Worm (Caenorhabditis elegans) whole organism, late embryonic: Measurements from ENCODE around the gene M03C11.9.

Experiments used
- ceh-48 ChIP-seq: sonication (generic microtip); optimal IDR thresholded peaks from 2 replicates; lab custom pipeline; 2016; ENCODE audit warnings: missing genetic modification characterization, inconsistent platforms, missing compliant biosample characterization
- hlh-30 ChIP-seq: sonication (generic microtip); optimal IDR thresholded peaks from 2 replicates; lab custom pipeline; 2017; ENCODE audit warnings: antibody characterized with exemption, missing genetic modification characterization, missing compliant biosample characterization; ENCODE audit not compliant: insufficient read depth
- pag-3 ChIP-seq: sonication (generic microtip); optimal IDR thresholded peaks from 2 replicates; lab custom pipeline; 2016; ENCODE audit warnings: missing compliant biosample characterization, missing genetic modification characterization, borderline replicate concordance
- pha-4 ChIP-seq: fragments of 150-350 bp; optimal IDR thresholded peaks from 2 replicates; lab custom pipeline; 2018; ENCODE audit warnings: missing biosample characterization, missing genetic modification reagents, missing genetic modification characterization
- rnt-1 ChIP-seq: sonication (generic microtip); optimal IDR thresholded peaks from 2 replicates; lab custom pipeline; 2016; ENCODE audit warnings: missing genetic modification characterization, missing compliant biosample characterization
- unc-3 ChIP-seq, 2 experiments: fragments of 200-800 bp in 1 of 2; sonication (Bioruptor generic) in 1 of 2; sonication (generic microtip) in 1 of 2; conservative IDR thresholded peaks in 1 of 2; optimal IDR thresholded peaks in 1 of 2; 2 replicates each; pipeline versions ENCODE4 v1.3.6 to Lab custom; 2016 to 2022; ENCODE audit warnings: missing compliant biosample characterization in 2 of 2, missing genetic modification characterization in 2 of 2, missing genetic modification reagents in 1 of 2
- unc-42 ChIP-seq: sonication (generic microtip); optimal IDR thresholded peaks from 2 replicates; lab custom pipeline; 2016; ENCODE audit warnings: missing genotype, missing genetic modification characterization, missing compliant biosample characterization
- zip-5 ChIP-seq: sonication (generic microtip); optimal IDR thresholded peaks from 2 replicates; lab custom pipeline; 2016; ENCODE audit warnings: missing genetic modification characterization, missing compliant biosample characterization

- TF ChIP-seq unc-42 (no peak), hlh-30 (no peak), unc-3 (GFP tag; conservative IDR thresholded peaks at IDR 0.05; lab: Robert Waterston, UW) (no peak), unc-3 (tag; optimal IDR thresholded peaks at IDR 0.05; lab: Kevin White, UChicago) (no peak), pha-4 (tag; lab: Kevin White, UChicago) (no peak), zip-5 (no peak), pag-3 (tag; lab: Kevin White, UChicago) (no peak), rnt-1 (tag; lab: Kevin White, UChicago) (no peak), ceh-48 (tag; lab: Kevin White, UChicago) (no peak)
Measured at ce11 chrIII:10357598-10358186, 33.8 kb downstream of the M03C11.9 start, which contains the start of gene umps-1.
